Worm (Caenorhabditis elegans) whole organism, L4 larva: ENCODE measurements around the gene set-20.

ENCODE experiments used
- T20F7.1 ChIP-seq: fragments of 200-800 bp; sonication (Bioruptor generic); optimal IDR thresholded peaks from 2 replicates; lab custom pipeline; 2018; ENCODE audit warnings: mild to moderate bottlenecking, missing genetic modification characterization, missing compliant biosample characterization
- Y5F2A.4 ChIP-seq: fragments of 200-800 bp; sonication (Bioruptor generic); optimal IDR thresholded peaks from 2 replicates; lab custom pipeline; 2018; ENCODE audit warnings: mild to moderate bottlenecking, missing genetic modification characterization, missing compliant biosample characterization
- aly-2 ChIP-seq: sonication (generic microtip); optimal IDR thresholded peaks from 2 replicates; lab custom pipeline; 2018; ENCODE audit warnings: missing biosample characterization, missing genetic modification characterization
- lin-15B ChIP-seq: fragments of 150-350 bp; sonication (generic microtip); optimal IDR thresholded peaks from 3 replicates; lab custom pipeline; 2014; ENCODE audit warnings: missing biosample characterization, missing genetic modification characterization
- mep-1 ChIP-seq: fragments of 150-350 bp; sonication (generic microtip); optimal IDR thresholded peaks from 3 replicates; lab custom pipeline; 2014; ENCODE audit warnings: missing biosample characterization, missing genetic modification characterization
- mxl-2 ChIP-seq: fragments of 200-800 bp; sonication (Bioruptor generic); conservative IDR thresholded peaks from 2 replicates; pipeline ENCODE4 v1.3.6; 2022; ENCODE audit warnings: missing genetic modification reagents, missing genetic modification characterization, missing compliant biosample characterization
- pha-4 ChIP-seq, 2 experiments: fragments of 150-350 bp in 1 of 2; fragments of 200-800 bp in 1 of 2; sonication (Bioruptor generic) in 1 of 2; IDR thresholded peaks in 1 of 2; optimal IDR thresholded peaks in 1 of 2; 2 replicates each; pipeline versions ENCODE4 v1.3.6 to Lab custom; 2014 to 2022; ENCODE audit warnings: missing genetic modification characterization in 2 of 2, missing genetic modification reagents in 2 of 2, missing biosample characterization in 1 of 2, missing compliant biosample characterization in 1 of 2
- unc-62 ChIP-seq, 3 experiments: fragments of 150-350 bp in 1 of 3; sonication (generic microtip); optimal IDR thresholded peaks in 2 of 3; peaks in 1 of 3; 1 replicate in 1 of 3; 2 replicates in 2 of 3; lab custom pipeline; 2014 to 2017; ENCODE audit warnings: missing biosample characterization in 3 of 3, missing genetic modification characterization in 3 of 3, missing genetic modification reagents in 3 of 3, missing genotype in 1 of 3
- ztf-7 ChIP-seq: fragments of 150-350 bp; optimal IDR thresholded peaks from 2 replicates; lab custom pipeline; 2014; ENCODE audit warnings: missing biosample characterization, missing genetic modification characterization

ce11 chrX:5670829-5671228 lies 15.1 kb downstream of the set-20 start:
- TF ChIP-seq mep-1 (tag; lab: Kevin White, UChicago) (no peak), pha-4 (GFP tag; IDR thresholded peaks at IDR 0.05; lab: Robert Waterston, UW) (no peak), pha-4 (tag; optimal IDR thresholded peaks at IDR 0.05; lab: Kevin White, UChicago) (no peak), aly-2 (tag; lab: Kevin White, UChicago) (no peak), mxl-2 (GFP tag; lab: Robert Waterston, UW) (no peak), Y5F2A.4 (GFP tag; lab: Kevin White, UChicago) (no peak), T20F7.1 (GFP tag; lab: Kevin White, UChicago) (no peak), lin-15B (tag; lab: Kevin White, UChicago) (no peak), unc-62 (GFP tag; optimal IDR thresholded peaks at IDR 0.05 in 1 of 2; lab: Kevin White, UChicago) (no peak), unc-62 (tag; optimal IDR thresholded peaks at IDR 0.05; lab: Kevin White, UChicago) (no peak), ztf-7 (tag; lab: Kevin White, UChicago) (no peak)
